Worm (Caenorhabditis elegans): ENCODE data around the gene fbxb-65.
"Not testable (repeated sequence)": the region's sequence is repeated elsewhere in the genome, so short reads cannot be mapped to it uniquely, and the experiment has no call there.

Gene fbxb-65

DNA sequence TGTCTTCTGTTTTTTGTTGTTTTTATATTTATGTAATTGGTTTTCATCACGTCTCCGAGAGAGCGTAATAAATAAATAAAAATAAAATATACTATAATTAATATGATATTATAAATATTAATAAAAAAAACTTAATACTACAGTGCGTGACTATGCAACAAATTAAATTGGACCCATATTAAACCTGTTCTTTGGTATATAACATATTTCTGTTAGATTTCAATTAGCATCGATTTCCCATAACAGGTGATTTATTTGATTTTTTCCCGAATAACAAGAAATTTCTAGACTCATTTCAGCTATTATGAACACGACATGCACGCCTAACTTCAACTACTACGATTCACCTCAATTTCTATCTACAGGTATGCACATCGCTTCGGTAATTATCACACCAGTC is 12.3 kb upstream of the fbxb-65 start, which contains the start of gene srh-208:
Gene srh-208, plus strand, starts transcription at position 301 of the 400 bp plus-strand sequence.
- TF ChIP-seq unc-62 (GFP tag; optimal IDR thresholded peaks at IDR 0.05) = not testable (repeated sequence)

- TF ChIP-seq unc-62 (GFP tag; optimal IDR thresholded peaks at IDR 0.05) = no peak
These were observed 9.8 kb upstream of the fbxb-65 start, which contains the start of gene C43D7.7 for ce11 chrV:19319460-19319995. Gene C43D7.7 (minus strand): TSS chrV:19319510.

DNA sequence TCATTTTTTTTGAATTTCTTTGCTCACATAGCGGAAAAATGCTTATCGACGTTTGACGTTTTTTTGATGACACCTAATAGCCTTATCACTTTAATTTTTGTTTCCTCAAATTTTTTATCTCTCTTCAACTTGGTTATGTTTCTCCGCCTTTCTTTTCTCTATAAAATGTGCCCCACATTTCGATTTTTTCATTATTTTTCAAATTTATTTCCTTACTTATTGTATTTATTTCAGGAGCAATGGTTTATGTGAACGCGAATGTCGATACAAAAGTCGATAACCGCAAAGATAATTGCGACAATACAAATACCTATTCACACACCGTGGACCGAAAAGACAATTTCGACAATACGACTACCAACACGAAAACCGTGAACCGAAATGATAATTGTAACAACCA is 9.0 kb upstream of the fbxb-65 start, which contains the start of gene sdz-6:
Gene sdz-6, plus strand, starts transcription at position 229 of the 400 bp plus-strand sequence.
- no peak for TF ChIP-seq unc-62 (GFP tag; optimal IDR thresholded peaks at IDR 0.05)

- TF ChIP-seq unc-62 (GFP tag; optimal IDR thresholded peaks at IDR 0.05) = no peak
These were observed 7.0 kb upstream of the fbxb-65 start, which contains the start of gene C43D7.4 for ce11 chrV:19322387-19322786. Gene C43D7.4 (minus strand): TSS chrV:19322487.

- TF ChIP-seq unc-62 (GFP tag; optimal IDR thresholded peaks at IDR 0.05) = no peak
These were observed 3.9 kb upstream of the fbxb-65 start for ce11 chrV:19325436-19325835.

DNA sequence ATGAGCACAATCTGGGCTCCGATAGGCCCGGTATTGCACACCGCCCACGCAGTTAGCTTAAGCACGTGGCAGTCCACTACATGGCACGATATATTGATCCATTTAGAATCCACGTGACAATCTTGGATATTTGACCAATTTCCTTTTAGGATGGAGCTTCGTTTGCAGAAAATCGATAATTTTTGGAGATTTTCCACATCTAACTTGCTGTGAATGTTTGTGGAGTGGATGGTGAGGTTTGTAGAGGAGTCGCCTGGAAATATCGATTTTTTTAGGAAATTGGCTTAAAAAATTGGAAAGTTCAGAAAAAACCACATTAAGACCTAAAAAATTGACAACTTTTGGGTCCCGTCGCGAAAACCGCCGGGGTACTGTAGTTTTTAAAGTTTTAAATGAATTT is 8.0 kb downstream of the fbxb-65 start:
- no peak for TF ChIP-seq unc-62 (GFP tag; optimal IDR thresholded peaks at IDR 0.05)

DNA sequence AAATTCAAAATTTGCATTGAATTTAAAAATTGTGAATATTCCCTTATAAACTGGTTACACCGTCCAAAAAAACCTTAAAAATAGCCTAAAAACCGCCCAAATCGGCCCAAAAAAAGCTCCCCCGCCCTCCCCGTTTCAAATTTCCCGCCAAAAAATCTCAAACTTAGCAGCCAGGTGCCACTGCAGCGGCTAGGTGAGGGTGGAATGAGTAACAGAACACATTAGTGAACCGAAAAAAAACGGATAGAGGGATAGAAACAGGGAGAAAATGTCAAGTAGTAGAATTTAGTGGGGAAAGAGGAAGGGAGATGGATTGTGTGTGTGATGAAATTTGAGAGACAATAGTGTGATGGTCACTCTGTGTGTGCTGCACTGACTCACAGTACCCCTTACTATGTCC is 22.6 kb downstream of the fbxb-65 start:
- no peak for TF ChIP-seq unc-62 (GFP tag; optimal IDR thresholded peaks at IDR 0.05)

DNA sequence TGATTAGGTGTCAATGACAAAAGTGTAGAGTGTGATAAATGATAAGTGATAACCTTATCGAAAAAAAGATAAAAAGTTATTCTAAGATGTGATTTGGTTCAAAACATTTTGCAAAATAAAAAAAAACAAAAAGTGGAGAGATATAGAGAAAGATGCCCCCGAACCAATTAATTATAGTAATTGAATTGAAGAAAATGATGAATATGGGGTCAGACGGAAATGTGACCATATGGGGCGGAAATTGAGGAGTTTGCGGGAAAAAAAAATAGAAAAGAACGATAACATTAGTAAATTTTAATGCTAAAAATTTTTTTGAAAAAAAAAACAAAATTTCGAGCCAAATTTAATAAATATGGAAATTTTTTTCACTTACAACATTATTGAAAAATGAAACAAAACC is 25.1 kb downstream of the fbxb-65 start:
- no peak for TF ChIP-seq unc-62 (GFP tag; optimal IDR thresholded peaks at IDR 0.05)

DNA sequence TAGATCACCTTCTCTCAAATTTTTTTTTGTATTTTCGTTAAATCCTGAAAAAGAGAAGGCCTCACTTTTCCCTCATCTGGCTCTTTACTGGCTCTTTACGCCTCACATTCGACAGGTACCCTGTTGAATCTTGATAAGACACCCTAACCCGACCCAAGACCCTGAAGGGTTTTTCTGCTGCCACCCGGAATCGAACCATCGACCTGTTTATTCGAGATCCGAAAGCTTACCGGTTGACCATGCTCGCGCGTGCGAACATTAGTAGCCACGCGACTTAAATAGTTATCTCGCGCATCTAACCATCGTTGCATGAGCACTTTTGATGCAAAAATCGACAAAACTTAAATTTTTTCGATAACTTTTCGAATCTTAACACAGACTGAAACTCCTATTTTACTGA is 25.9 kb downstream of the fbxb-65 start:
- TF ChIP-seq unc-62 (GFP tag; optimal IDR thresholded peaks at IDR 0.05) = no peak

- TF ChIP-seq unc-62 (GFP tag; optimal IDR thresholded peaks at IDR 0.05) = no peak
These were observed 27.4 kb downstream of the fbxb-65 start for ce11 chrV:19356717-19357116.

DNA sequence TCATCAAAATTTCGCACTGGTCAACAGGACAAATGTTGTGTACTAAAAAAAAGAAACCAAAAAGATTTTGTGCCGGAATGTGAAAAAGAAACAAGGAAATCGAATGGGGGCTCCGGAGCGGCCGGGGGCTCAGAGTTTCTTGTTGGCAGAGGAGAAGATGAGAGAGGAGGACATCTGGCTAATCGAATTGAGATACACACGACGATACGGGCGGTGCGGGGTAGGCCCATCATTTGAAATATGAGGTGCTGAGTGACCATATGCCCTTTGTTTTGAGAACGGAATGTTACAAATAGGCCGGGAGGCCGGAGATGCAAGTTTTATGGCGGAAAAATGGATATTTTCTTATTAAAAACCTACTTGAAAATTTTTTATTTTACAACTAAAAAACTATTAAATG is 28.7 kb downstream of the fbxb-65 start:
- TF ChIP-seq unc-62 (GFP tag; optimal IDR thresholded peaks at IDR 0.05) = no peak

ce11 chrV:19362568-19362967 is 33.2 kb downstream of the fbxb-65 start, which contains the start of gene C14B4.2:
Gene C14B4.2 (minus strand): TSS chrV:19362668.
- TF ChIP-seq unc-62 (GFP tag; optimal IDR thresholded peaks at IDR 0.05) = no peak

ce11 chrV:19370189-19370588 is 40.8 kb downstream of the fbxb-65 start, which contains the start of gene Y43F8A.1:
Gene Y43F8A.1 (plus strand): TSS chrV:19370489.
- TF ChIP-seq unc-62 (GFP tag; optimal IDR thresholded peaks at IDR 0.05) = no peak

ce11 chrV:19371253-19371652 is 41.9 kb downstream of the fbxb-65 start, which contains the start of gene Y43F8A.2:
Gene Y43F8A.2 (plus strand): TSS chrV:19371553.
- TF ChIP-seq unc-62 (GFP tag; optimal IDR thresholded peaks at IDR 0.05) = no peak

DNA sequence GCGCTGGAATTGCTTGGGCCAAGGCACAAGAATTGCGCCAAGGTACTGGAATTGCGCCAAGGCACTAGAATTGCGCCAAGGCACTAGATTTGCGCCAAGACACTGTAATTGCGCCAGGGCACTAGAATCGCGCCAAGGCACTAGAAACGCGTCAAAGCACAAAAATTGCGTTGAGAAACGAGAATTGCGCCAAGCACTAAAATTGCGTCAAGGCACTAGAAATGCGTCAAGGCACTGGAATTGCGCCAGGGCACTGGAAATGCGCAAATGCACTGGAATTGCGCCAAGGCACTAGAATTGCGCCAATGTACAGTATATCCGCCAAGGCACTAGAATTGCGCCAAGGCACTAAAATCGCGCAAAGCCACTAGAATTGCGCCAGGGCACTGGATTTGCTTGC is 42.4 kb downstream of the fbxb-65 start:
- no peak for TF ChIP-seq unc-62 (GFP tag; optimal IDR thresholded peaks at IDR 0.05)

ce11 chrV:19377014-19377494 is 47.7 kb downstream of the fbxb-65 start, which contains the start of gene nceh-1:
Gene nceh-1 (plus strand): TSS chrV:19377444.
- no peak for TF ChIP-seq unc-62 (GFP tag; optimal IDR thresholded peaks at IDR 0.05)

Data from whole organism, dauer.